Worm (Caenorhabditis elegans) whole organism, midembryonic: ENCODE results near the gene T22B2.1.

Source experiments
- T22C8.4 ChIP-seq: fragments of 200-800 bp; sonication (Bioruptor generic); IDR thresholded peaks from 2 replicates; pipeline ENCODE4 v1.3.6; 2022; ENCODE audit warnings: missing genetic modification characterization, missing compliant biosample characterization
- flt-1 ChIP-seq: fragments of 200-800 bp; sonication (Bioruptor generic); IDR thresholded peaks from 2 replicates; pipeline ENCODE4 v1.3.6; 2022; ENCODE audit warnings: missing genetic modification characterization, missing compliant biosample characterization
- med-1 ChIP-seq: sonication (generic microtip); optimal IDR thresholded peaks from 2 replicates; lab custom pipeline; 2017; ENCODE audit warnings: missing genetic modification characterization, mild to moderate bottlenecking, missing compliant biosample characterization, antibody characterized with exemption, missing genetic modification reagents; ENCODE audit not compliant: insufficient read depth
- ref-1 ChIP-seq: fragments of 200-800 bp; sonication (Bioruptor generic); conservative IDR thresholded peaks from 2 replicates; pipeline ENCODE4 v1.3.6; 2022; ENCODE audit warnings: missing genetic modification reagents, missing genetic modification characterization, missing compliant biosample characterization
- ztf-23 ChIP-seq: fragments of 200-800 bp; sonication (Bioruptor generic); IDR thresholded peaks from 2 replicates; pipeline ENCODE4 v1.3.6; 2022; ENCODE audit warnings: missing genetic modification reagents, missing genetic modification characterization, missing compliant biosample characterization
- ztf-29 ChIP-seq: fragments of 200-800 bp; sonication (Bioruptor generic); IDR thresholded peaks from 2 replicates; pipeline ENCODE4 v1.3.6; 2022; ENCODE audit warnings: missing genetic modification reagents, missing genetic modification characterization, missing compliant biosample characterization

DNA sequence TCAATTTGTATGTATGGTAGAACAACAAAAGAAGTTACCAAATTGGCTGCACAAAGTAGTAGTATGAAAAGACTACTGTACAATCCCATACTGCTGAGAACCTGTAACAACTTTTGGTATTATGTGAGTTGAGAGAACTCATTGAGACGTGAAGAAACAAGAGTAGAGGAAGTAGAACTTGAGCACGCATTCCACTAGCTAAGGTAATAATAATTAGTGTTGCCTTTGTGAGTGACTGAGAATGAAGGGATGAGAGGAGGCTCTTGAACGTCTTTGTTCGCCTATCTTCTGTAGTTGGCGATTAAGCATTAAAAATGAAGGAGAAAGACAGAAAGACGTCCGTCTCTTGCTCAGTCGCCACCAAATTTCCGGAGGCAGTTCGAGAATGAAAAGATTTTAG is 47.7 kb downstream of the T22B2.1 start, which contains the start of gene C16B8.4:
- TF ChIP-seq T22C8.4 (GFP tag; lab: Robert Waterston, UW): no peak
- TF ChIP-seq ref-1 (GFP tag; lab: Robert Waterston, UW): no peak
- TF ChIP-seq ztf-29 (GFP tag; lab: Robert Waterston, UW): no peak
- no peak for TF ChIP-seq ztf-23
- no peak for TF ChIP-seq med-1 (GFP tag; lab: Kevin White, UChicago)
- TF ChIP-seq flt-1 (GFP tag; lab: Robert Waterston, UW): no peak
